Worm (Caenorhabditis elegans): ENCODE data around the gene T19C4.24.

DNA sequence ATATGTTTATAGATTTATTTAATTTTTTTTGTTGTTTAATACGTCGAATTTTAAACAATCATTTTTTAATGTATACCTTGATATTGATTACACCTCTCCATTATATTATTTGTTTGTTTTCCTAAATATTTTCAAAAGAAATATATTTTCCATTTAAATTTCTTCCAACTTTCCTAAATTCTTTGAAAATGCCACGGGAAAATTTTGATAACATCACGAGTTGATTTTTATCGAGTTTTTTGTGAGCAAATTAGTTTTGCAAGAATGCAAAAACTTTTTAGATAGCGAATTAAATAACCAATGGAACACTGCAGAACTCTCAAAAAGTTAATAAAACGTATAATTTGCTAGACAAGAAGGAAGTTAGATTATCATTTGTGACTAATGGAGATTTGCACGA, 11.1 kb upstream of the T19C4.24 start, which contains the start of gene srg-42:
- TF ChIP-seq ztf-4 (tag; optimal IDR thresholded peaks at IDR 0.05) (no peak), unc-55 (GFP tag; optimal IDR thresholded peaks at IDR 0.05) (no peak), zag-1 (tag; optimal IDR thresholded peaks at IDR 0.05) (no peak), ceh-16 (tag; optimal IDR thresholded peaks at IDR 0.05) (no peak), snpc-4 (tag; optimal IDR thresholded peaks at IDR 0.05) (no peak), fos-1 (tag; optimal IDR thresholded peaks at IDR 0.05) (no peak)

Data from whole organism, L2 larva.